Worm (Caenorhabditis elegans) whole organism, L1 larva: Measurements from ENCODE around the gene E01G4.6.

Experiments
- C34B4.2 ChIP-seq: sonication (generic microtip); optimal IDR thresholded peaks from 2 replicates; lab custom pipeline; 2017; ENCODE audit warnings: mild to moderate bottlenecking, missing genetic modification characterization, missing compliant biosample characterization
- Y116A8C.19 ChIP-seq: sonication (generic microtip); optimal IDR thresholded peaks from 2 replicates; lab custom pipeline; 2016; ENCODE audit warnings: missing compliant biosample characterization, missing genetic modification characterization, borderline replicate concordance
- aha-1 ChIP-seq: fragments of 150-350 bp; optimal IDR thresholded peaks from 2 replicates; lab custom pipeline; 2014; ENCODE audit warnings: missing biosample characterization, missing genetic modification characterization
- alr-1 ChIP-seq: fragments of 200-800 bp; sonication (Bioruptor generic); optimal IDR thresholded peaks from 2 replicates; lab custom pipeline; 2018; ENCODE audit warnings: borderline replicate concordance, mild to moderate bottlenecking, missing genetic modification characterization, missing compliant biosample characterization
- aly-2 ChIP-seq: fragments of 150-350 bp; optimal IDR thresholded peaks from 2 replicates; lab custom pipeline; 2014; ENCODE audit warnings: missing biosample characterization, missing genetic modification characterization
- ama-1 ChIP-seq: fragments of 150-350 bp; optimal IDR thresholded peaks from 2 replicates; lab custom pipeline; 2014
- blmp-1 ChIP-seq: fragments of 150-350 bp; optimal IDR thresholded peaks from 2 replicates; lab custom pipeline; 2014; ENCODE audit warnings: missing biosample characterization, missing genetic modification characterization
- ceh-63 ChIP-seq: fragments of 200-800 bp; sonication (Bioruptor generic); optimal IDR thresholded peaks from 2 replicates; lab custom pipeline; 2018; ENCODE audit warnings: mild to moderate bottlenecking, missing genetic modification characterization, missing compliant biosample characterization
- ceh-8 ChIP-seq: fragments of 200-800 bp; sonication (Bioruptor generic); optimal IDR thresholded peaks from 2 replicates; lab custom pipeline; 2018; ENCODE audit warnings: mild to moderate bottlenecking, missing genetic modification characterization, moderate library complexity, missing compliant biosample characterization
- ceh-82 ChIP-seq, 3 experiments: fragments of 150-350 bp in 1 of 3; sonication (generic microtip) in 2 of 3; optimal IDR thresholded peaks; 2 replicates each; lab custom pipeline; 2014 to 2017; ENCODE audit warnings: missing biosample characterization in 3 of 3, missing genetic modification characterization in 3 of 3
- ceh-88 ChIP-seq: fragments of 200-800 bp; sonication (Bioruptor generic); IDR thresholded peaks from 2 replicates; pipeline ENCODE4 v1.3.6; 2022; ENCODE audit warnings: missing genetic modification characterization, missing compliant biosample characterization
- ceh-90 ChIP-seq: sonication (generic microtip); optimal IDR thresholded peaks from 2 replicates; lab custom pipeline; 2016; ENCODE audit warnings: missing genetic modification characterization, missing compliant biosample characterization
- efl-1 ChIP-seq, 4 experiments: fragments of 150-350 bp; optimal IDR thresholded peaks in 3 of 4; peaks in 1 of 4; 1 replicate in 1 of 4; 2 replicates in 3 of 4; lab custom pipeline; 2014; ENCODE audit warnings: missing biosample characterization in 2 of 4, missing genetic modification characterization in 2 of 4, missing genetic modification reagents in 2 of 4
- egl-13 ChIP-seq: sonication (generic microtip); optimal IDR thresholded peaks from 2 replicates; lab custom pipeline; 2016; ENCODE audit warnings: missing genotype, missing genetic modification reagents, missing genetic modification characterization, missing compliant biosample characterization
- egl-27 ChIP-seq, 2 experiments: fragments of 150-350 bp in 1 of 2; sonication (generic microtip); optimal IDR thresholded peaks; 3 replicates each; lab custom pipeline; 2017 to 2018; ENCODE audit warnings: missing biosample characterization in 2 of 2, missing genetic modification characterization in 2 of 2, missing genetic modification reagents in 2 of 2
- elt-2 ChIP-seq: sonication (generic microtip); optimal IDR thresholded peaks from 2 replicates; lab custom pipeline; 2016; ENCODE audit warnings: missing genetic modification characterization, mild to moderate bottlenecking, inconsistent platforms, missing compliant biosample characterization, missing genetic modification reagents
- fkh-10 ChIP-seq: sonication (generic microtip); optimal IDR thresholded peaks from 2 replicates; lab custom pipeline; 2017; ENCODE audit warnings: missing biosample characterization, missing genetic modification reagents, missing genetic modification characterization
- fkh-8 ChIP-seq: sonication (generic microtip); optimal IDR thresholded peaks from 2 replicates; lab custom pipeline; 2016; ENCODE audit warnings: mild to moderate bottlenecking, missing genetic modification characterization, missing compliant biosample characterization
- fos-1 ChIP-seq: fragments of 150-350 bp; optimal IDR thresholded peaks from 2 replicates; lab custom pipeline; 2014; ENCODE audit warnings: missing biosample characterization, missing genetic modification characterization
- hlh-17 ChIP-seq: fragments of 200-800 bp; sonication (Bioruptor generic); optimal IDR thresholded peaks from 2 replicates; lab custom pipeline; 2018; ENCODE audit warnings: missing genetic modification characterization, mild to moderate bottlenecking, missing compliant biosample characterization, moderate library complexity, borderline replicate concordance
- hlh-4 ChIP-seq: sonication (generic microtip); optimal IDR thresholded peaks from 2 replicates; lab custom pipeline; 2016; ENCODE audit warnings: mild to moderate bottlenecking, missing genetic modification characterization, missing compliant biosample characterization
- hpl-2 ChIP-seq: fragments of 150-350 bp; optimal IDR thresholded peaks from 2 replicates; lab custom pipeline; 2014; ENCODE audit warnings: missing biosample characterization, missing genetic modification reagents, missing genetic modification characterization
- irx-1 ChIP-seq: sonication (generic microtip); optimal IDR thresholded peaks from 2 replicates; lab custom pipeline; 2016; ENCODE audit warnings: missing genetic modification characterization, missing compliant biosample characterization
- isw-1 ChIP-seq: fragments of 200-800 bp; sonication (Bioruptor generic); IDR thresholded peaks from 2 replicates; pipeline ENCODE4 v1.3.6; 2022; ENCODE audit warnings: missing genetic modification characterization, missing compliant biosample characterization
- jun-1 ChIP-seq: fragments of 150-350 bp; optimal IDR thresholded peaks from 2 replicates; lab custom pipeline; 2014; ENCODE audit warnings: missing biosample characterization, missing genetic modification reagents, missing genetic modification characterization
- lin-15B ChIP-seq: fragments of 150-350 bp; sonication (generic microtip); optimal IDR thresholded peaks from 3 replicates; lab custom pipeline; 2014; ENCODE audit warnings: missing biosample characterization, missing genetic modification characterization
- lin-35 ChIP-seq, 2 experiments: fragments of 150-350 bp; optimal IDR thresholded peaks; 2 replicates each; lab custom pipeline; 2014; ENCODE audit warnings: missing biosample characterization in 2 of 2, missing genetic modification characterization in 2 of 2, missing genetic modification reagents in 2 of 2
- mef-2 ChIP-seq: fragments of 150-350 bp; optimal IDR thresholded peaks from 2 replicates; lab custom pipeline; 2014; ENCODE audit warnings: missing biosample characterization, missing genetic modification characterization
- nhr-19 ChIP-seq: fragments of 200-800 bp; sonication (Bioruptor generic); conservative IDR thresholded peaks from 2 replicates; pipeline ENCODE4 v1.3.6; 2022; ENCODE audit warnings: missing genetic modification characterization, missing compliant biosample characterization
- nhr-20 ChIP-seq: sonication (generic microtip); optimal IDR thresholded peaks from 2 replicates; lab custom pipeline; 2016; ENCODE audit warnings: mild to moderate bottlenecking, missing genetic modification characterization, missing compliant biosample characterization
- nhr-76 ChIP-seq: sonication (generic microtip); optimal IDR thresholded peaks from 2 replicates; lab custom pipeline; 2017; ENCODE audit warnings: missing biosample characterization, missing genetic modification characterization
- nhr-77 ChIP-seq: fragments of 150-350 bp; optimal IDR thresholded peaks from 2 replicates; lab custom pipeline; 2014; ENCODE audit warnings: missing biosample characterization, missing genetic modification characterization
- nhr-84 ChIP-seq: sonication (generic microtip); optimal IDR thresholded peaks from 2 replicates; lab custom pipeline; 2017; ENCODE audit warnings: missing biosample characterization, missing genetic modification characterization
- nhr-85 ChIP-seq: sonication (generic microtip); peaks from one replicate; lab custom pipeline; 2016; ENCODE audit warnings: missing genetic modification characterization, inconsistent platforms, missing compliant biosample characterization
- nhr-90 ChIP-seq: sonication (generic microtip); optimal IDR thresholded peaks from 2 replicates; lab custom pipeline; 2016; ENCODE audit warnings: mild to moderate bottlenecking, missing genetic modification characterization, missing compliant biosample characterization; ENCODE audit not compliant: poor library complexity
- pag-3 ChIP-seq: sonication (generic microtip); optimal IDR thresholded peaks from 2 replicates; lab custom pipeline; 2017; ENCODE audit warnings: missing genetic modification characterization, mild to moderate bottlenecking, missing compliant biosample characterization, antibody characterized with exemption, borderline replicate concordance; ENCODE audit not compliant: insufficient read depth
- snu-23 ChIP-seq: sonication (generic microtip); optimal IDR thresholded peaks from 2 replicates; lab custom pipeline; 2016; ENCODE audit warnings: missing genetic modification characterization, missing compliant biosample characterization
- sox-4 ChIP-seq: sonication (generic microtip); optimal IDR thresholded peaks from 2 replicates; lab custom pipeline; 2016; ENCODE audit warnings: missing genetic modification characterization, missing compliant biosample characterization
- unc-130 ChIP-seq: fragments of 150-350 bp; optimal IDR thresholded peaks from 2 replicates; lab custom pipeline; 2017; ENCODE audit warnings: missing biosample characterization, missing genetic modification characterization, inconsistent platforms
- unc-30 ChIP-seq: sonication (generic microtip); optimal IDR thresholded peaks from 2 replicates; lab custom pipeline; 2017; ENCODE audit warnings: missing biosample characterization, missing genetic modification characterization
- unc-62 ChIP-seq: fragments of 150-350 bp; optimal IDR thresholded peaks from 2 replicates; lab custom pipeline; 2014; ENCODE audit warnings: missing biosample characterization, missing genetic modification reagents, missing genetic modification characterization
- unc-86 ChIP-seq: sonication (generic microtip); optimal IDR thresholded peaks from 2 replicates; lab custom pipeline; 2016; ENCODE audit warnings: missing genetic modification characterization, missing compliant biosample characterization
- unc-98 ChIP-seq: fragments of 200-800 bp; sonication (Bioruptor generic); IDR thresholded peaks from 2 replicates; pipeline ENCODE4 v1.3.6; 2022; ENCODE audit warnings: missing genetic modification characterization, missing compliant biosample characterization
- vab-15 ChIP-seq: sonication (generic microtip); optimal IDR thresholded peaks from 2 replicates; lab custom pipeline; 2017; ENCODE audit warnings: missing genotype, mild to moderate bottlenecking, missing genetic modification characterization, missing compliant biosample characterization
- zip-4 ChIP-seq: fragments of 200-800 bp; sonication (Bioruptor generic); optimal IDR thresholded peaks from 2 replicates; lab custom pipeline; 2018; ENCODE audit warnings: mild to moderate bottlenecking, missing genetic modification characterization, moderate library complexity, missing compliant biosample characterization
- ztf-11 ChIP-seq, 2 experiments: sonication (generic microtip); optimal IDR thresholded peaks; 2 replicates each; lab custom pipeline; 2016 to 2017; ENCODE audit warnings: missing genetic modification characterization in 2 of 2, missing biosample characterization in 1 of 2, missing compliant biosample characterization in 1 of 2
- ztf-4 ChIP-seq: fragments of 150-350 bp; optimal IDR thresholded peaks from 2 replicates; lab custom pipeline; 2014; ENCODE audit warnings: missing biosample characterization, missing genetic modification characterization

The E01G4.6 gene

DNA sequence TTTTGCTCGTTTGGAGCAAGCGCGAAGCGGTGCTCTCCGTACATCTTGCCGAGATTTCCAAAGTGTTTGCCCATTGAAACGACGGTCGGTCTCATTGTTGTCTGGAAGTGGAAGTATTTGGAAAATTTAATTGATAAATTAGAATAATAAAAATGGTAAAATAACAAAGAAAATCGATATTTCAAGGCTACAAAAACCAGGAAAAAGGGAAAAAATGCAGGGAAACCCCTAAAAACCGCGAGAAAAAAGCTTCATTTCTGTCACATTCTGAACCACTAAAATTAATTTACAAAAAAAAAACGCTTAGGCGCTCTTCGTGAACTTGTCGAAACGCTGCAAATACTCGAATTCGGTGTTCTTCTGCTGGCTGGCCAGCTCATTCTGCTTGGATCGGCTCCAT is 10.7 kb downstream of the E01G4.6 start, which contains the start of gene F45H10.2:
Gene F45H10.2 (minus strand): TSS at position 101 of the 400 bp plus-strand sequence.
- no peak for TF ChIP-seq egl-27 (tag; optimal IDR thresholded peaks at IDR 0.05; lab: Kevin White, UChicago)
- TF ChIP-seq lin-15B (tag; lab: Kevin White, UChicago) = no peak
- TF ChIP-seq lin-35 (GFP tag; optimal IDR thresholded peaks at IDR 0.05; lab: Kevin White, UChicago) = no peak
- TF ChIP-seq pag-3 (tag; lab: Kevin White, UChicago) = no peak
- TF ChIP-seq fkh-10 = no peak
- no peak for TF ChIP-seq vab-15 (tag; lab: Kevin White, UChicago)
- TF ChIP-seq ceh-63 (GFP tag; lab: Kevin White, UChicago) = no peak
- no peak for TF ChIP-seq ztf-11 (tag; optimal IDR thresholded peaks at IDR 0.05; lab: Kevin White, UChicago)
- TF ChIP-seq fos-1 = no peak
- no peak for TF ChIP-seq ceh-90 (tag; lab: Kevin White, UChicago)
- TF ChIP-seq ceh-88 (GFP tag; lab: Robert Waterston, UW) = no peak
- TF ChIP-seq unc-98 (GFP tag; lab: Robert Waterston, UW) = no peak
- TF ChIP-seq jun-1 (tag; lab: Kevin White, UChicago) = no peak
- TF ChIP-seq, all 84 proteins: peak for 0

ce11 chrII:13494175-13494650 is 12.0 kb downstream of the E01G4.6 start, which contains the start of gene ndua-7:
Gene ndua-7 (minus strand): TSS chrII:13494600.
- peak; percentile 31 for TF ChIP-seq ceh-8 (GFP tag; lab: Kevin White, UChicago)
- no peak for TF ChIP-seq jun-1 (tag; lab: Kevin White, UChicago)
- TF ChIP-seq elt-2 (tag; lab: Kevin White, UChicago) = no peak
- TF ChIP-seq efl-1 (optimal IDR thresholded peaks at IDR 0.05; lab: Kevin White, UChicago) = no peak
- peak in 1 of 2 experiments; percentile 35 for TF ChIP-seq efl-1 (GFP tag; optimal IDR thresholded peaks at IDR 0.05 in 1 of 2; lab: Kevin White, UChicago)

ce11 chrII:13494762-13495161 is 12.6 kb downstream of the E01G4.6 start:
- TF ChIP-seq unc-86 (tag; lab: Kevin White, UChicago) (no peak), ceh-88 (GFP tag; lab: Robert Waterston, UW) (no peak), Y116A8C.19 (tag; lab: Kevin White, UChicago) (no peak), ceh-90 (tag; lab: Kevin White, UChicago) (no peak), hpl-2 (GFP tag; lab: Kevin White, UChicago) (no peak), blmp-1 (no peak), egl-13 (peak; percentile 17), nhr-84 (tag; lab: Kevin White, UChicago) (no peak), nhr-19 (peak; percentile 37), irx-1 (tag; lab: Kevin White, UChicago) (peak; percentile 35), alr-1 (tag; lab: Kevin White, UChicago) (no peak), nhr-77 (tag; lab: Kevin White, UChicago) (no peak), fos-1 (no peak), C34B4.2 (no peak), snu-23 (peak; percentile 61), aha-1 (tag; lab: Kevin White, UChicago) (no peak), egl-27 (tag; optimal IDR thresholded peaks at IDR 0.05; lab: Kevin White, UChicago) (no peak), hlh-4 (no peak), sox-4 (tag; lab: Kevin White, UChicago) (peak; percentile 7), zip-4 (GFP tag; lab: Kevin White, UChicago) (no peak), nhr-20 (tag; lab: Kevin White, UChicago) (peak; percentile 26), fkh-8 (no peak), isw-1 (GFP tag; lab: Robert Waterston, UW) (no peak; the same call in 1 of the 2 replicates), fkh-10 (no peak), unc-30 (tag; lab: Kevin White, UChicago) (no peak), ztf-4 (tag; lab: Kevin White, UChicago) (no peak), lin-35 (GFP tag; optimal IDR thresholded peaks at IDR 0.05; lab: Kevin White, UChicago) (peak; percentile 13 to 42), nhr-90 (peak; percentile 39), ama-1 (peak; percentile 51), ceh-82 (tag; optimal IDR thresholded peaks at IDR 0.05; lab: Kevin White, UChicago) (peak in 1 of 3 experiments; percentile 18), hlh-17 (GFP tag; lab: Kevin White, UChicago) (no peak), mef-2 (no peak), unc-62 (GFP tag; lab: Kevin White, UChicago) (no peak), lin-15B (tag; lab: Kevin White, UChicago) (no peak), nhr-85 (tag; lab: Kevin White, UChicago) (no peak), aly-2 (tag; lab: Kevin White, UChicago) (no peak), nhr-76 (tag; lab: Kevin White, UChicago) (no peak), unc-130 (tag; lab: Kevin White, UChicago) (peak; percentile 57)
